Fruit fly (Drosophila melanogaster) whole organism, embryonic: ENCODE measurements around the gene Crg-1.

ENCODE experiments used
- Atf3 ChIP-seq: fragments of 200-800 bp; sonication (Bioruptor generic); optimal IDR thresholded peaks from 3 replicates; lab custom pipeline; 2016; ENCODE audit warnings: missing biosample characterization, missing genetic modification characterization
- Bdp1 ChIP-seq: fragments of 200-800 bp; sonication (Bioruptor generic); optimal IDR thresholded peaks from 3 replicates; lab custom pipeline; 2016; ENCODE audit warnings: missing biosample characterization, missing genetic modification characterization
- Blimp-1 ChIP-seq: fragments of 200-800 bp; sonication (Bioruptor generic); optimal IDR thresholded peaks from 3 replicates; lab custom pipeline; 2018; ENCODE audit warnings: missing biosample characterization, missing genetic modification characterization, mild to moderate bottlenecking, moderate library complexity, missing genetic modification reagents
- CG10147 ChIP-seq: fragments of 200-800 bp; sonication (Bioruptor generic); optimal IDR thresholded peaks from 2 replicates; lab custom pipeline; 2019; ENCODE audit warnings: missing biosample characterization, mild to moderate bottlenecking, missing genetic modification characterization, moderate library complexity
- CG10565 ChIP-seq: fragments of 200-800 bp; sonication (Bioruptor generic); optimal IDR thresholded peaks from 3 replicates; lab custom pipeline; 2016; ENCODE audit warnings: missing biosample characterization, mild to moderate bottlenecking, missing genetic modification characterization
- CG11093 ChIP-seq: fragments of 200-800 bp; sonication (Bioruptor generic); IDR thresholded peaks from 3 replicates; pipeline ENCODE4 v1.3.6; 2022; ENCODE audit warnings: missing biosample characterization, missing genetic modification characterization
- CG11695 ChIP-seq: fragments of 200-800 bp; sonication (Bioruptor generic); IDR thresholded peaks from 3 replicates; pipeline ENCODE4 v1.3.6; 2022; ENCODE audit warnings: missing biosample characterization, missing genetic modification characterization
- CG12299 ChIP-seq: fragments of 200-800 bp; sonication (Bioruptor generic); optimal IDR thresholded peaks from 2 replicates; lab custom pipeline; 2018; ENCODE audit warnings: missing biosample characterization, mild to moderate bottlenecking, missing genetic modification characterization
- CG14860 ChIP-seq: fragments of 200-800 bp; sonication (Bioruptor generic); IDR thresholded peaks from 3 replicates; pipeline ENCODE4 v1.3.6; 2022; ENCODE audit warnings: missing biosample characterization, missing genetic modification characterization; ENCODE audit not compliant: partially characterized antibody
- CG15696 ChIP-seq: fragments of 200-800 bp; sonication (Bioruptor generic); optimal IDR thresholded peaks from 2 replicates; lab custom pipeline; 2019; ENCODE audit warnings: missing biosample characterization, mild to moderate bottlenecking, missing genetic modification characterization, moderate library complexity
- CG1647 ChIP-seq: fragments of 200-800 bp; sonication (Bioruptor generic); optimal IDR thresholded peaks from 3 replicates; lab custom pipeline; 2016; ENCODE audit warnings: missing biosample characterization, missing genetic modification characterization
- CG1832 ChIP-seq: fragments of 200-800 bp; sonication (Bioruptor generic); optimal IDR thresholded peaks from 2 replicates; lab custom pipeline; 2017; ENCODE audit warnings: missing biosample characterization, mild to moderate bottlenecking, missing genetic modification characterization, inconsistent platforms
- CG2120 ChIP-seq: fragments of 200-800 bp; sonication (Bioruptor generic); optimal IDR thresholded peaks from 3 replicates; lab custom pipeline; 2016; ENCODE audit warnings: missing biosample characterization, missing genetic modification characterization
- CG6683 ChIP-seq: fragments of 200-800 bp; sonication (Bioruptor generic); optimal IDR thresholded peaks from 2 replicates; lab custom pipeline; 2017; ENCODE audit warnings: missing biosample characterization, mild to moderate bottlenecking, missing genetic modification characterization, missing genetic modification reagents
- CG7271 ChIP-seq: fragments of 200-800 bp; sonication (Bioruptor generic); optimal IDR thresholded peaks from 2 replicates; lab custom pipeline; 2018; ENCODE audit warnings: missing biosample characterization, mild to moderate bottlenecking, missing genetic modification characterization, moderate library complexity
- CG9876 ChIP-seq: fragments of 200-800 bp; sonication (Bioruptor generic); optimal IDR thresholded peaks from 2 replicates; lab custom pipeline; 2016; ENCODE audit warnings: missing biosample characterization, missing genetic modification characterization
- CTCF ChIP-seq: fragments of 200-800 bp; sonication (Bioruptor generic); optimal IDR thresholded peaks from 2 replicates; lab custom pipeline; 2017; ENCODE audit warnings: missing biosample characterization, mild to moderate bottlenecking, missing genetic modification characterization, moderate library complexity
- D19B ChIP-seq: fragments of 200-800 bp; sonication (Bioruptor generic); optimal IDR thresholded peaks from 2 replicates; lab custom pipeline; 2017; ENCODE audit warnings: missing biosample characterization, mild to moderate bottlenecking, missing genetic modification characterization
- Doc2 ChIP-seq: fragments of 200-800 bp; sonication (Bioruptor generic); IDR thresholded peaks from 2 replicates; pipeline ENCODE4 v1.3.6; 2022; ENCODE audit warnings: missing biosample characterization, missing genetic modification characterization
- Ets65A ChIP-seq: fragments of 200-800 bp; sonication (Bioruptor generic); peaks from one replicate; lab custom pipeline; 2016; ENCODE audit warnings: missing biosample characterization, missing genetic modification characterization
- GATAe ChIP-seq: fragments of 200-800 bp; sonication (Bioruptor generic); conservative IDR thresholded peaks from 2 replicates; pipeline ENCODE4 v1.3.6; 2022; ENCODE audit warnings: missing biosample characterization, missing genetic modification characterization
- Gsc ChIP-seq: fragments of 200-800 bp; sonication (Bioruptor generic); IDR thresholded peaks from 2 replicates; pipeline ENCODE4 v1.3.6; 2022; ENCODE audit warnings: missing biosample characterization, missing genetic modification characterization
- HHEX ChIP-seq: fragments of 200-800 bp; sonication (Bioruptor generic); optimal IDR thresholded peaks from 3 replicates; lab custom pipeline; 2017; ENCODE audit warnings: missing biosample characterization, mild to moderate bottlenecking, missing genetic modification characterization, missing genetic modification reagents
- HmgD ChIP-seq: fragments of 200-800 bp; sonication (Bioruptor generic); optimal IDR thresholded peaks from 3 replicates; lab custom pipeline; 2016; ENCODE audit warnings: missing biosample characterization, missing genetic modification characterization
- Jarid2 ChIP-seq: fragments of 200-800 bp; sonication (Bioruptor generic); optimal IDR thresholded peaks from 3 replicates; lab custom pipeline; 2017; ENCODE audit warnings: mild to moderate bottlenecking, missing biosample characterization, missing genetic modification reagents, missing genetic modification characterization
- Med ChIP-seq: fragments of 200-800 bp; sonication (Bioruptor generic); peaks from one replicate; lab custom pipeline; 2016; ENCODE audit warnings: missing biosample characterization, missing genetic modification characterization, mild to moderate bottlenecking, inconsistent platforms, moderate library complexity
- NfI ChIP-seq: fragments of 200-800 bp; sonication (Bioruptor generic); optimal IDR thresholded peaks from 3 replicates; lab custom pipeline; 2018; ENCODE audit warnings: missing biosample characterization, mild to moderate bottlenecking, missing genetic modification characterization, moderate library complexity
- Oaz ChIP-seq: fragments of 200-800 bp; sonication (Bioruptor generic); IDR thresholded peaks from 2 replicates; pipeline ENCODE4 v1.3.6; 2022; ENCODE audit warnings: missing biosample characterization, missing genetic modification characterization
- Rfx ChIP-seq: fragments of 200-800 bp; sonication (Bioruptor generic); IDR thresholded peaks from 2 replicates; pipeline ENCODE4 v1.3.6; 2022; ENCODE audit warnings: missing biosample characterization, missing genetic modification characterization
- Stat92E ChIP-seq, 3 experiments: fragments of >200 bp in 2 of 3; fragments of 200-800 bp in 1 of 3; sonication (Bioruptor generic) in 1 of 3; optimal IDR thresholded peaks; 2 replicates each; lab custom pipeline; 2017 to 2019; ENCODE audit warnings: missing biosample characterization in 3 of 3, missing genetic modification characterization in 3 of 3, mild to moderate bottlenecking in 1 of 3, moderate library complexity in 1 of 3
- Xbp1 ChIP-seq: fragments of 200-800 bp; sonication (Bioruptor generic); optimal IDR thresholded peaks from 3 replicates; lab custom pipeline; 2016; ENCODE audit warnings: missing biosample characterization, mild to moderate bottlenecking, missing genetic modification characterization
- dmrt11E ChIP-seq: fragments of 200-800 bp; sonication (Bioruptor generic); optimal IDR thresholded peaks from 3 replicates; lab custom pipeline; 2018; ENCODE audit warnings: missing biosample characterization, mild to moderate bottlenecking, missing genetic modification characterization, moderate library complexity
- dpn ChIP-seq, 2 experiments: fragments of 200-800 bp; sonication (Bioruptor generic); optimal IDR thresholded peaks; 3 replicates each; lab custom pipeline; 2016; ENCODE audit warnings: missing biosample characterization in 2 of 2, missing genetic modification characterization in 2 of 2
- esg ChIP-seq: fragments of 200-800 bp; sonication (Bioruptor generic); conservative IDR thresholded peaks from 2 replicates; pipeline ENCODE4 v1.3.6; 2022; ENCODE audit warnings: missing biosample characterization, missing genetic modification characterization
- fd102C ChIP-seq: fragments of 200-800 bp; sonication (Bioruptor generic); optimal IDR thresholded peaks from 2 replicates; lab custom pipeline; 2018; ENCODE audit warnings: missing biosample characterization, mild to moderate bottlenecking, missing genetic modification characterization, moderate library complexity
- grn ChIP-seq: fragments of 200-800 bp; sonication (Bioruptor generic); optimal IDR thresholded peaks from 3 replicates; lab custom pipeline; 2017; ENCODE audit warnings: missing biosample characterization, missing genetic modification characterization
- gsb-n ChIP-seq: fragments of 200-800 bp; sonication (Bioruptor generic); optimal IDR thresholded peaks from 3 replicates; lab custom pipeline; 2018; ENCODE audit warnings: missing biosample characterization, mild to moderate bottlenecking, missing genetic modification characterization
- hb ChIP-seq: fragments of 200-800 bp; sonication (Bioruptor generic); IDR thresholded peaks from 3 replicates; pipeline ENCODE4 v1.3.6; 2022; ENCODE audit warnings: missing biosample characterization, missing genetic modification characterization; ENCODE audit not compliant: partially characterized antibody
- jigr1 ChIP-seq: fragments of 200-800 bp; sonication (Bioruptor generic); IDR thresholded peaks from 3 replicates; pipeline ENCODE4 v1.3.6; 2022; ENCODE audit warnings: missing biosample characterization, missing genetic modification characterization
- sima ChIP-seq: fragments of 200-800 bp; sonication (Bioruptor generic); optimal IDR thresholded peaks from 2 replicates; lab custom pipeline; 2016; ENCODE audit warnings: missing biosample characterization, missing genetic modification characterization
- tx ChIP-seq: fragments of 200-800 bp; sonication (Bioruptor generic); optimal IDR thresholded peaks from 2 replicates; lab custom pipeline; 2016; ENCODE audit warnings: missing biosample characterization, missing genetic modification characterization
- zfh2 ChIP-seq: fragments of 200-800 bp; sonication (Bioruptor generic); optimal IDR thresholded peaks from 2 replicates; lab custom pipeline; 2016; ENCODE audit warnings: missing biosample characterization, missing genetic modification characterization

The Crg-1 gene

DNA sequence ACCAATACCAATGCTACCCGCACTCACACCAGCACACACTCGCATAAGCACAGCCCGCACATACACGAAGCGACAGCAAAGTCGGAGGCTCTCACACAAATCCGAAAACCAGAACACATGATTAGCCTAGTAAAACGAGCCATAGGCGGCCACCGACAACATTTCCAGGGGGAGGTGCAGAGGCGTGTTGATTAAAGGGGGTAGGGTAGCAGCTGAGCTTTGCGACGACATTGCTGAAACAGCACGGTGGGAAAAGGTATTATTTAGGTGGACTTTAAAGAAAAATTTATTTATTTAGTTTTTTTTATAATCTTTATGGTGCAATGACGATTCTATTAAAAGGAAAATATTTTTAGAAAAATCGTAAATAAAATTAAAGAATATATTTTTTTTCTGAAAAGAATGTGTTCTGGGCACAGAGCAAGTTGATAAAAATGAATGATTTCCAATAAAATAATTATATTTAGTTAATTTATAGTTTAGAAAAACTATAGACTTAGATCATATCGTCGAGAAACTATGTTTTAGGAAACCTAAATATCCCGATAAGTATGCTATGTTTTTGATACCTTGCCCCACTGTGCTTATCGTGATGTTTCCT lies 49.0 kb upstream of the Crg-1 start (continued):
- TF ChIP-seq HHEX (GFP tag; lab: Kevin White, UChicago), result peak; percentile 87
- no peak for TF ChIP-seq Atf3 (GFP tag; lab: Kevin White, UChicago)
- TF ChIP-seq dmrt11E (tag; lab: Kevin White, UChicago), result peak; percentile 84
- peak; percentile 39 for TF ChIP-seq zfh2
- peak; percentile 37 for TF ChIP-seq CG10565 (GFP tag; lab: Kevin White, UChicago)
- TF ChIP-seq CG9876 (GFP tag; lab: Kevin White, UChicago), result no peak
- peak; percentile 72; the same call in 2 of the 3 replicates for TF ChIP-seq jigr1 (GFP tag; lab: Robert Waterston, UW)
- TF ChIP-seq esg (GFP tag; lab: Robert Waterston, UW), result peak; percentile 82
- TF ChIP-seq Bdp1 (GFP tag; lab: Kevin White, UChicago), result no peak
- TF ChIP-seq hb (GFP tag; lab: Robert Waterston, UW), result no peak
- no peak for TF ChIP-seq grn (GFP tag; lab: Kevin White, UChicago)
- TF ChIP-seq D19B (GFP tag; lab: Kevin White, UChicago), result peak; percentile 74
- TF ChIP-seq tx (GFP tag; lab: Kevin White, UChicago), result no peak
- TF ChIP-seq Gsc (GFP tag; lab: Robert Waterston, UW), result peak; percentile 61
- no peak for TF ChIP-seq Med (GFP tag; lab: Kevin White, UChicago)
- TF ChIP-seq CG15696 (tag; lab: Kevin White, UChicago), result peak; percentile 61
- peak; percentile 80 for TF ChIP-seq NfI (GFP tag; lab: Kevin White, UChicago)
- peak; percentile 84 for TF ChIP-seq CG6683 (GFP tag; lab: Kevin White, UChicago)
- TF ChIP-seq Stat92E (GFP tag; optimal IDR thresholded peaks at IDR 0.05; lab: Kevin White, UChicago), result no peak
- TF ChIP-seq HmgD (GFP tag; lab: Kevin White, UChicago), result no peak
- TF ChIP-seq Blimp-1 (GFP tag; lab: Kevin White, UChicago), result peak; percentile 77
- no peak; the same call in 1 of the 2 replicates for TF ChIP-seq GATAe (GFP tag; lab: Robert Waterston, UW)
- peak; percentile 59 for TF ChIP-seq CG2120 (GFP tag; lab: Kevin White, UChicago)
- no peak for TF ChIP-seq CTCF
- peak; percentile 46 for TF ChIP-seq Ets65A (GFP tag; lab: Kevin White, UChicago)
- peak; percentile 81 for TF ChIP-seq Rfx (GFP tag; lab: Robert Waterston, UW)
- peak; percentile 88 for TF ChIP-seq CG10147 (GFP tag; lab: Kevin White, UChicago)
- TF ChIP-seq Doc2 (GFP tag; lab: Robert Waterston, UW), result peak; percentile 44; the same call in 1 of the 2 replicates
- TF ChIP-seq CG1647 (GFP tag; lab: Kevin White, UChicago), result no peak
- TF ChIP-seq CG14860 (GFP tag; lab: Robert Waterston, UW), result no peak
- peak; percentile 31 for TF ChIP-seq CG1832 (GFP tag; lab: Kevin White, UChicago)
- TF ChIP-seq Oaz (GFP tag; lab: Robert Waterston, UW), result peak; percentile 45
- no peak for TF ChIP-seq fd102C (GFP tag; lab: Kevin White, UChicago)
- TF ChIP-seq gsb-n, result peak; percentile 78
- TF ChIP-seq Xbp1 (GFP tag; lab: Kevin White, UChicago), result peak; percentile 76
- peak; percentile 66; the same call in 2 of the 3 replicates for TF ChIP-seq CG11093 (GFP tag; lab: Robert Waterston, UW)
- TF ChIP-seq dpn (GFP tag; optimal IDR thresholded peaks at IDR 0.05; lab: Kevin White, UChicago), result peak in 1 of 2 experiments; percentile 81
- TF ChIP-seq sima, result no peak
- peak; percentile 69 for TF ChIP-seq Jarid2 (GFP tag; lab: Kevin White, UChicago)
- peak; percentile 82 for TF ChIP-seq CG11695 (GFP tag; lab: Robert Waterston, UW)
- TF ChIP-seq CG12299 (tag; lab: Kevin White, UChicago), result peak; percentile 69
- TF ChIP-seq CG7271, result no peak
